Worm (Caenorhabditis elegans) whole organism, L1 larva: ENCODE data around the gene F25H9.2.

ENCODE experiments used
- Y116A8C.19 ChIP-seq: sonication (generic microtip); optimal IDR thresholded peaks from 2 replicates; lab custom pipeline; 2016; ENCODE audit warnings: missing compliant biosample characterization, missing genetic modification characterization, borderline replicate concordance
- aly-2 ChIP-seq: fragments of 150-350 bp; optimal IDR thresholded peaks from 2 replicates; lab custom pipeline; 2014; ENCODE audit warnings: missing biosample characterization, missing genetic modification characterization
- ama-1 ChIP-seq: fragments of 150-350 bp; optimal IDR thresholded peaks from 2 replicates; lab custom pipeline; 2014
- ceh-88 ChIP-seq: fragments of 200-800 bp; sonication (Bioruptor generic); IDR thresholded peaks from 2 replicates; pipeline ENCODE4 v1.3.6; 2022; ENCODE audit warnings: missing genetic modification characterization, missing compliant biosample characterization
- ces-1 ChIP-seq: fragments of 150-350 bp; optimal IDR thresholded peaks from 2 replicates; lab custom pipeline; 2014; ENCODE audit warnings: missing biosample characterization, missing genetic modification reagents, missing genetic modification characterization
- dsc-1 ChIP-seq: sonication (generic microtip); optimal IDR thresholded peaks from 2 replicates; lab custom pipeline; 2016; ENCODE audit warnings: mild to moderate bottlenecking, missing genetic modification characterization, missing compliant biosample characterization
- efl-1 ChIP-seq, 4 experiments: fragments of 150-350 bp; optimal IDR thresholded peaks in 3 of 4; peaks in 1 of 4; 1 replicate in 1 of 4; 2 replicates in 3 of 4; lab custom pipeline; 2014; ENCODE audit warnings: missing biosample characterization in 2 of 4, missing genetic modification characterization in 2 of 4, missing genetic modification reagents in 2 of 4
- efl-3 ChIP-seq: fragments of 200-800 bp; sonication (Bioruptor generic); optimal IDR thresholded peaks from 2 replicates; lab custom pipeline; 2018; ENCODE audit warnings: mild to moderate bottlenecking, missing genetic modification characterization, missing compliant biosample characterization
- egl-27 ChIP-seq, 2 experiments: fragments of 150-350 bp in 1 of 2; sonication (generic microtip); optimal IDR thresholded peaks; 3 replicates each; lab custom pipeline; 2017 to 2018; ENCODE audit warnings: missing biosample characterization in 2 of 2, missing genetic modification characterization in 2 of 2, missing genetic modification reagents in 2 of 2
- elt-3 ChIP-seq, 6 experiments: fragments of 150-350 bp in 1 of 6; sonication (generic microtip); optimal IDR thresholded peaks; 2 replicates each; lab custom pipeline; 2017 to 2018; ENCODE audit warnings: missing biosample characterization in 6 of 6, missing genetic modification characterization in 6 of 6, inconsistent platforms in 1 of 6
- fkh-10 ChIP-seq: sonication (generic microtip); optimal IDR thresholded peaks from 2 replicates; lab custom pipeline; 2017; ENCODE audit warnings: missing biosample characterization, missing genetic modification reagents, missing genetic modification characterization
- fkh-4 ChIP-seq: sonication (generic microtip); optimal IDR thresholded peaks from 2 replicates; lab custom pipeline; 2016; ENCODE audit warnings: missing compliant biosample characterization, missing genetic modification characterization, borderline replicate concordance
- fos-1 ChIP-seq: fragments of 150-350 bp; optimal IDR thresholded peaks from 2 replicates; lab custom pipeline; 2014; ENCODE audit warnings: missing biosample characterization, missing genetic modification characterization
- grh-1 ChIP-seq: fragments of 200-800 bp; sonication (Bioruptor generic); IDR thresholded peaks from 2 replicates; pipeline ENCODE4 v1.3.6; 2022; ENCODE audit warnings: missing genetic modification reagents, missing genetic modification characterization, missing compliant biosample characterization
- hlh-17 ChIP-seq: fragments of 200-800 bp; sonication (Bioruptor generic); optimal IDR thresholded peaks from 2 replicates; lab custom pipeline; 2018; ENCODE audit warnings: missing genetic modification characterization, mild to moderate bottlenecking, missing compliant biosample characterization, moderate library complexity, borderline replicate concordance
- hpl-2 ChIP-seq: fragments of 150-350 bp; optimal IDR thresholded peaks from 2 replicates; lab custom pipeline; 2014; ENCODE audit warnings: missing biosample characterization, missing genetic modification reagents, missing genetic modification characterization
- irx-1 ChIP-seq: sonication (generic microtip); optimal IDR thresholded peaks from 2 replicates; lab custom pipeline; 2016; ENCODE audit warnings: missing genetic modification characterization, missing compliant biosample characterization
- lin-13 ChIP-seq: fragments of 150-350 bp; optimal IDR thresholded peaks from 2 replicates; lab custom pipeline; 2014; ENCODE audit warnings: missing biosample characterization, missing genetic modification reagents, missing genetic modification characterization
- lin-14 ChIP-seq: fragments of 200-800 bp; sonication (Bioruptor generic); optimal IDR thresholded peaks from 2 replicates; lab custom pipeline; 2018; ENCODE audit warnings: mild to moderate bottlenecking, missing genetic modification characterization, moderate library complexity, missing compliant biosample characterization
- lin-15B ChIP-seq: fragments of 150-350 bp; sonication (generic microtip); optimal IDR thresholded peaks from 3 replicates; lab custom pipeline; 2014; ENCODE audit warnings: missing biosample characterization, missing genetic modification characterization
- lin-35 ChIP-seq, 2 experiments: fragments of 150-350 bp; optimal IDR thresholded peaks; 2 replicates each; lab custom pipeline; 2014; ENCODE audit warnings: missing biosample characterization in 2 of 2, missing genetic modification characterization in 2 of 2, missing genetic modification reagents in 2 of 2
- lsy-2 ChIP-seq, 2 experiments: fragments of 150-350 bp; optimal IDR thresholded peaks; 2 replicates each; lab custom pipeline; 2014; ENCODE audit warnings: missing biosample characterization in 2 of 2, missing genetic modification characterization in 2 of 2
- mdl-1 ChIP-seq, 2 experiments: fragments of 150-350 bp; optimal IDR thresholded peaks; 2 replicates each; lab custom pipeline; 2014 to 2017; ENCODE audit warnings: missing biosample characterization in 2 of 2, missing genetic modification characterization in 2 of 2, inconsistent platforms in 1 of 2
- mef-2 ChIP-seq: fragments of 150-350 bp; optimal IDR thresholded peaks from 2 replicates; lab custom pipeline; 2014; ENCODE audit warnings: missing biosample characterization, missing genetic modification characterization
- mep-1 ChIP-seq: fragments of 150-350 bp; optimal IDR thresholded peaks from 2 replicates; lab custom pipeline; 2014; ENCODE audit warnings: missing biosample characterization, missing genetic modification characterization
- nhr-11 ChIP-seq: fragments of 150-350 bp; optimal IDR thresholded peaks from 2 replicates; lab custom pipeline; 2014; ENCODE audit warnings: missing biosample characterization, missing genetic modification characterization
- nhr-19 ChIP-seq: fragments of 200-800 bp; sonication (Bioruptor generic); conservative IDR thresholded peaks from 2 replicates; pipeline ENCODE4 v1.3.6; 2022; ENCODE audit warnings: missing genetic modification characterization, missing compliant biosample characterization
- nhr-237 ChIP-seq: fragments of 150-350 bp; optimal IDR thresholded peaks from 2 replicates; lab custom pipeline; 2014; ENCODE audit warnings: missing biosample characterization, missing genetic modification characterization
- nhr-71 ChIP-seq: sonication (generic microtip); optimal IDR thresholded peaks from 2 replicates; lab custom pipeline; 2016; ENCODE audit warnings: mild to moderate bottlenecking, missing genetic modification characterization, moderate library complexity, missing compliant biosample characterization
- nhr-77 ChIP-seq: fragments of 150-350 bp; optimal IDR thresholded peaks from 2 replicates; lab custom pipeline; 2014; ENCODE audit warnings: missing biosample characterization, missing genetic modification characterization
- nhr-85 ChIP-seq: sonication (generic microtip); peaks from one replicate; lab custom pipeline; 2016; ENCODE audit warnings: missing genetic modification characterization, inconsistent platforms, missing compliant biosample characterization
- pag-3 ChIP-seq: sonication (generic microtip); optimal IDR thresholded peaks from 2 replicates; lab custom pipeline; 2017; ENCODE audit warnings: missing genetic modification characterization, mild to moderate bottlenecking, missing compliant biosample characterization, antibody characterized with exemption, borderline replicate concordance; ENCODE audit not compliant: insufficient read depth
- rnt-1 ChIP-seq: sonication (generic microtip); optimal IDR thresholded peaks from 2 replicates; lab custom pipeline; 2016; ENCODE audit warnings: mild to moderate bottlenecking, missing genetic modification characterization, moderate library complexity, missing compliant biosample characterization
- snpc-4 ChIP-seq: fragments of 150-350 bp; optimal IDR thresholded peaks from 2 replicates; lab custom pipeline; 2014; ENCODE audit warnings: missing biosample characterization, missing genetic modification characterization
- snu-23 ChIP-seq: sonication (generic microtip); optimal IDR thresholded peaks from 2 replicates; lab custom pipeline; 2016; ENCODE audit warnings: missing genetic modification characterization, missing compliant biosample characterization
- sptf-1 ChIP-seq: fragments of 150-350 bp; optimal IDR thresholded peaks from 2 replicates; lab custom pipeline; 2014; ENCODE audit warnings: missing biosample characterization, missing genetic modification characterization
- sup-37 ChIP-seq: fragments of 200-800 bp; sonication (Bioruptor generic); optimal IDR thresholded peaks from 2 replicates; lab custom pipeline; 2018; ENCODE audit warnings: mild to moderate bottlenecking, missing genetic modification characterization, missing compliant biosample characterization
- swsn-7 ChIP-seq: sonication (generic microtip); optimal IDR thresholded peaks from 2 replicates; lab custom pipeline; 2016; ENCODE audit warnings: missing genetic modification characterization, missing compliant biosample characterization
- tbx-2 ChIP-seq: sonication (generic microtip); optimal IDR thresholded peaks from 2 replicates; lab custom pipeline; 2016; ENCODE audit warnings: missing genetic modification characterization, missing compliant biosample characterization
- tlp-1 ChIP-seq: fragments of 150-350 bp; optimal IDR thresholded peaks from 2 replicates; lab custom pipeline; 2014; ENCODE audit warnings: missing biosample characterization, missing genetic modification characterization
- unc-130 ChIP-seq: fragments of 150-350 bp; optimal IDR thresholded peaks from 2 replicates; lab custom pipeline; 2017; ENCODE audit warnings: missing biosample characterization, missing genetic modification characterization, inconsistent platforms
- unc-30 ChIP-seq: sonication (generic microtip); optimal IDR thresholded peaks from 2 replicates; lab custom pipeline; 2017; ENCODE audit warnings: missing biosample characterization, missing genetic modification characterization
- unc-62 ChIP-seq: fragments of 150-350 bp; optimal IDR thresholded peaks from 2 replicates; lab custom pipeline; 2014; ENCODE audit warnings: missing biosample characterization, missing genetic modification reagents, missing genetic modification characterization
- zag-1 ChIP-seq: fragments of 150-350 bp; optimal IDR thresholded peaks from 2 replicates; lab custom pipeline; 2014; ENCODE audit warnings: missing biosample characterization, missing genetic modification characterization
- zip-4 ChIP-seq: fragments of 200-800 bp; sonication (Bioruptor generic); optimal IDR thresholded peaks from 2 replicates; lab custom pipeline; 2018; ENCODE audit warnings: mild to moderate bottlenecking, missing genetic modification characterization, moderate library complexity, missing compliant biosample characterization
- ztf-11 ChIP-seq, 2 experiments: sonication (generic microtip); optimal IDR thresholded peaks; 2 replicates each; lab custom pipeline; 2016 to 2017; ENCODE audit warnings: missing genetic modification characterization in 2 of 2, missing biosample characterization in 1 of 2, missing compliant biosample characterization in 1 of 2
- ztf-4 ChIP-seq: fragments of 150-350 bp; optimal IDR thresholded peaks from 2 replicates; lab custom pipeline; 2014; ENCODE audit warnings: missing biosample characterization, missing genetic modification characterization

The F25H9.2 gene

DNA sequence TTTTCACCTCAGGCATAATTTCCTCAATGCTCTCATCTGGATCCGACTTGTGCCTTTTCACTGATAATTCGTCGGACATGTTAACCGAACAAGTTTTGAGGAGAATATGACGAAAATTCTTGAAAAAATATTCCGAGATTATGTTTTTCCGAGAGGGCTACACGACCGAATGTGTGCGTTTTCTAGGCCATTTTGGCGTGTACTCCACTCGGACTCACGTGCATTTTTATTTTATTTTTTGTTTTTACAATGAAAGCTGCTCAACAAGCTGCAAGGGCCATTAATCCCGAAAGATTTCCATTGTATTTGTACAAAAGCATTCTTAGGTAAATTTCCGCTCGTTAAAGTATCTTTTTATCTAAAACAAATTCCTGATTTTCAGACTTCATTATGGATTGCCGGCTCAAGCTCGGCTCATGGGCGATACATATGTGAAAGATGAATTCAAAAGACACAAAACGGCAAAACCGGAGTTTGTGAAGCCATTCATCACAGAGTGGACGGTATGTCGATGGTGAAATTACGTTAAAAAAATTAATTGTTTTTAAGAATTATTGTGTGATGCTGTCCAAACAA is 10.4 kb downstream of the F25H9.2 start, which contains the start of the genes F25H9.6 and F25H9.7 (continued):
- peak; percentile 80 for TF ChIP-seq sup-37 (GFP tag; lab: Kevin White, UChicago)
- TF ChIP-seq zag-1 (tag; lab: Kevin White, UChicago), result no peak
- peak; percentile 66 for TF ChIP-seq lin-15B (tag; lab: Kevin White, UChicago)
- TF ChIP-seq fos-1 (tag; lab: Kevin White, UChicago), result peak; percentile 72
- TF ChIP-seq lin-13 (GFP tag; lab: Kevin White, UChicago), result peak; percentile 85
- TF ChIP-seq ztf-11 (tag; optimal IDR thresholded peaks at IDR 0.05; lab: Kevin White, UChicago), result peak in 1 of 2 experiments; percentile 99
- TF ChIP-seq nhr-11 (tag; lab: Kevin White, UChicago), result peak; percentile 39
- TF ChIP-seq Y116A8C.19 (tag; lab: Kevin White, UChicago), result peak; percentile 98
- peak; percentile 63 to 84 for TF ChIP-seq lin-35 (GFP tag; optimal IDR thresholded peaks at IDR 0.05; lab: Kevin White, UChicago)
- TF ChIP-seq elt-3 (tag; optimal IDR thresholded peaks at IDR 0.05; lab: Kevin White, UChicago), result peak in 3 of 6 experiments; percentile 15 to 77 (median 54)
- TF ChIP-seq mef-2 (tag; lab: Kevin White, UChicago), result peak; percentile 52
- peak; percentile 85 for TF ChIP-seq grh-1 (GFP tag; lab: Robert Waterston, UW)

DNA sequence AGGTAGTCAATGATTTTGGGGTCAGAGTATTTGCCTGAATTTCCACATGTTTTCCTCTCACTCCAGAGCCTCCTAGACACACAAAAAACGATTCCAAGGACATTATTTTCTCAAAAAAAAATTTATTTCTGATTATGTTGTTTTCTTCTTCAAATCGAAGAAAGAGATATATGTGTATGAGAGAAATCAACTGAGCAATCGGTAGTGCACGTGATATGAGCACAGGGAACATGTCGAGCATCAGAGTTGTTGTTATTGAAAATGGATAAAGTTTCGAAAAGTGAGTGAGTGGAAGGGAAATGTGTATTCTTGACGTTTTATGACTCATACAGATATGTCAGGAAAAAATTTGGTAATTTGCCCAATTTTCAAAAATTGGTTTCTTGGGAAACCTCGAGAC is 14.2 kb downstream of the F25H9.2 start:
- TF ChIP-seq aly-2 (no peak), lin-14 (GFP tag; lab: Kevin White, UChicago) (peak; percentile 54), nhr-77 (tag; lab: Kevin White, UChicago) (no peak), snu-23 (GFP tag; lab: Kevin White, UChicago) (peak; percentile 29), ztf-4 (tag; lab: Kevin White, UChicago) (no peak), unc-130 (tag; lab: Kevin White, UChicago) (peak; percentile 21), efl-1 (optimal IDR thresholded peaks at IDR 0.05; lab: Kevin White, UChicago) (no peak), efl-1 (GFP tag; optimal IDR thresholded peaks at IDR 0.05 in 1 of 2; lab: Kevin White, UChicago) (peak in 1 of 2 experiments; percentile 39), nhr-71 (tag; lab: Kevin White, UChicago) (peak; percentile 60), rnt-1 (peak; percentile 61), nhr-19 (peak; percentile 43), unc-62 (GFP tag; lab: Kevin White, UChicago) (no peak), egl-27 (tag; optimal IDR thresholded peaks at IDR 0.05; lab: Kevin White, UChicago) (no peak), lsy-2 (tag; optimal IDR thresholded peaks at IDR 0.05; lab: Kevin White, UChicago) (peak; percentile 35 to 47), fkh-10 (GFP tag; lab: Kevin White, UChicago) (no peak)

DNA sequence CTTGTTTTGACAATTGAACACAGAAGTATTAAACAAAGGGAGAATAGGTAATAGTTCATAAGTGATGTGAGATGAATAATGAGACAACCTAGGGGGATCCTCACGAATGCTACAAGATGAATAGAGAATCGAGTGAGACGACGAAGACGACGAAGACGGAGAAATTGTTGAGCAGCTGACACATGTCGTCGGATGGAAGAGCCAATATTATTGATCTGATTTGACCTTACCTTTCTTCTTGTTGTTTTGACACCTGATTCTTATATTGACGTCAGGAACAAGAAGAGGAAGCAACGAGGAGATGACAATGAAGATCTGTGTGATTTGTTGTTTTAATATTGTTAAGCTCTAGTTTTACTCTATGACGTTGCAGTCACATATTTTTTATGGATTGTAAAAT is 15.6 kb downstream of the F25H9.2 start, which contains the start of gene T10G3.1:
T10G3.1 (minus strand) TSS at position 213 of the 400 bp plus-strand sequence.
- TF ChIP-seq zip-4 (GFP tag; lab: Kevin White, UChicago) (no peak), unc-30 (tag; lab: Kevin White, UChicago) (no peak), snpc-4 (no peak), nhr-85 (tag; lab: Kevin White, UChicago) (no peak), fkh-4 (tag; lab: Kevin White, UChicago) (no peak), pag-3 (tag; lab: Kevin White, UChicago) (no peak), lsy-2 (tag; optimal IDR thresholded peaks at IDR 0.05; lab: Kevin White, UChicago) (peak; percentile 37 to 44), unc-62 (GFP tag; lab: Kevin White, UChicago) (no peak), swsn-7 (tag; lab: Kevin White, UChicago) (no peak), nhr-71 (tag; lab: Kevin White, UChicago) (peak; percentile 85), ceh-88 (no peak), efl-3 (GFP tag; lab: Kevin White, UChicago) (no peak), sptf-1 (tag; lab: Kevin White, UChicago) (no peak), ces-1 (GFP tag; lab: Kevin White, UChicago) (no peak), ztf-11 (tag; optimal IDR thresholded peaks at IDR 0.05; lab: Kevin White, UChicago) (no peak), ama-1 (lab: Kevin White, UChicago) (no peak), egl-27 (tag; optimal IDR thresholded peaks at IDR 0.05; lab: Kevin White, UChicago) (no peak), mep-1 (tag; lab: Kevin White, UChicago) (no peak), dsc-1 (tag; lab: Kevin White, UChicago) (no peak), tlp-1 (no peak), irx-1 (tag; lab: Kevin White, UChicago) (no peak), mdl-1 (tag; optimal IDR thresholded peaks at IDR 0.05; lab: Kevin White, UChicago) (no peak), hlh-17 (GFP tag; lab: Kevin White, UChicago) (no peak), tbx-2 (tag; lab: Kevin White, UChicago) (peak; percentile 8), fos-1 (tag; lab: Kevin White, UChicago) (no peak), nhr-19 (peak; percentile 52), hpl-2 (GFP tag; lab: Kevin White, UChicago) (no peak), rnt-1 (peak; percentile 75), nhr-237 (tag; lab: Kevin White, UChicago) (no peak), lin-14 (GFP tag; lab: Kevin White, UChicago) (peak; percentile 70)
